Worm (Caenorhabditis elegans) whole organism, L4/young adult: Measurements from ENCODE around the gene txt-1.

Experiments used
- W03F9.2 ChIP-seq: fragments of 150-350 bp; optimal IDR thresholded peaks from 2 replicates; lab custom pipeline; 2014; ENCODE audit warnings: missing biosample characterization, missing genetic modification characterization
- dao-5 ChIP-seq: sonication (generic microtip); optimal IDR thresholded peaks from 2 replicates; lab custom pipeline; 2016; ENCODE audit warnings: missing genotype, missing genetic modification characterization, moderate library complexity, missing compliant biosample characterization
- him-1 ChIP-seq: sonication (generic microtip); optimal IDR thresholded peaks from 2 replicates; lab custom pipeline; 2016; ENCODE audit warnings: missing genotype, missing genetic modification reagents, missing genetic modification characterization, missing compliant biosample characterization

Gene txt-1

ce11 chrII:105889-106288 lies at the start of gene txt-1:
txt-1 (plus strand) TSS chrII:106189.
- TF ChIP-seq dao-5 (tag; lab: Kevin White, UChicago) (no peak), him-1 (tag; lab: Kevin White, UChicago) (no peak), W03F9.2 (tag; lab: Kevin White, UChicago) (no peak)

- TF ChIP-seq W03F9.2 (tag; lab: Kevin White, UChicago), result no peak
- TF ChIP-seq dao-5 (tag; lab: Kevin White, UChicago), result no peak
- TF ChIP-seq him-1 (tag; lab: Kevin White, UChicago), result no peak
Measured at ce11 chrII:57370-57769, 48.6 kb upstream of the txt-1 start, which contains the start of gene ascc-1. ascc-1 (plus strand) TSS chrII:57670.

- no peak for TF ChIP-seq dao-5 (tag; lab: Kevin White, UChicago)
- no peak for TF ChIP-seq W03F9.2 (tag; lab: Kevin White, UChicago)
- no peak for TF ChIP-seq him-1 (tag; lab: Kevin White, UChicago)
Measured at ce11 chrII:57873-58272, 48.1 kb upstream of the txt-1 start.

- TF ChIP-seq dao-5 (tag; lab: Kevin White, UChicago) (no peak), W03F9.2 (tag; lab: Kevin White, UChicago) (no peak), him-1 (tag; lab: Kevin White, UChicago) (no peak)
Measured at ce11 chrII:60049-60448, 45.9 kb upstream of the txt-1 start.

- no peak for TF ChIP-seq W03F9.2 (tag; lab: Kevin White, UChicago)
Measured at ce11 chrII:61013-61412, 45.0 kb upstream of the txt-1 start, which contains the start of gene C23H3.2. C23H3.2 (plus strand) TSS chrII:61313.

ce11 chrII:65484-65883 lies 40.5 kb upstream of the txt-1 start:
- no peak for TF ChIP-seq W03F9.2 (tag; lab: Kevin White, UChicago)
- TF ChIP-seq dao-5 (tag; lab: Kevin White, UChicago), result no peak
- TF ChIP-seq him-1 (tag; lab: Kevin White, UChicago), result no peak

- TF ChIP-seq him-1 (tag; lab: Kevin White, UChicago) (no peak), W03F9.2 (tag; lab: Kevin White, UChicago) (no peak), dao-5 (tag; lab: Kevin White, UChicago) (no peak)
Measured at ce11 chrII:66322-66721, 39.7 kb upstream of the txt-1 start.

ce11 chrII:67663-68062 lies 38.3 kb upstream of the txt-1 start:
- TF ChIP-seq him-1 (tag; lab: Kevin White, UChicago) (no peak), W03F9.2 (tag; lab: Kevin White, UChicago) (no peak), dao-5 (tag; lab: Kevin White, UChicago) (no peak)

- TF ChIP-seq him-1 (tag; lab: Kevin White, UChicago) (no peak), dao-5 (tag; lab: Kevin White, UChicago) (no peak), W03F9.2 (tag; lab: Kevin White, UChicago) (no peak)
Measured at ce11 chrII:68757-69156, 37.2 kb upstream of the txt-1 start.

- no peak for TF ChIP-seq W03F9.2 (tag; lab: Kevin White, UChicago)
- no peak for TF ChIP-seq dao-5 (tag; lab: Kevin White, UChicago)
- TF ChIP-seq him-1 (tag; lab: Kevin White, UChicago), result no peak
Measured at ce11 chrII:69354-69753, 36.6 kb upstream of the txt-1 start, which contains the start of gene egl-26. egl-26 (plus strand) TSS chrII:69654.

ce11 chrII:73329-73728 lies 32.7 kb upstream of the txt-1 start:
- TF ChIP-seq W03F9.2 (tag; lab: Kevin White, UChicago), result no peak
- TF ChIP-seq him-1 (tag; lab: Kevin White, UChicago), result no peak
- no peak for TF ChIP-seq dao-5 (tag; lab: Kevin White, UChicago)

ce11 chrII:73892-74291 lies 32.1 kb upstream of the txt-1 start:
- TF ChIP-seq him-1 (tag; lab: Kevin White, UChicago) (no peak), dao-5 (tag; lab: Kevin White, UChicago) (no peak)

- no peak for TF ChIP-seq dao-5 (tag; lab: Kevin White, UChicago)
- no peak for TF ChIP-seq him-1 (tag; lab: Kevin White, UChicago)
- no peak for TF ChIP-seq W03F9.2 (tag; lab: Kevin White, UChicago)
Measured at ce11 chrII:75831-76230, 30.2 kb upstream of the txt-1 start.

ce11 chrII:76662-77061 lies 29.3 kb upstream of the txt-1 start:
- TF ChIP-seq W03F9.2 (tag; lab: Kevin White, UChicago) (no peak), him-1 (tag; lab: Kevin White, UChicago) (no peak), dao-5 (tag; lab: Kevin White, UChicago) (no peak)

- TF ChIP-seq dao-5 (tag; lab: Kevin White, UChicago), result no peak
- no peak for TF ChIP-seq W03F9.2 (tag; lab: Kevin White, UChicago)
- no peak for TF ChIP-seq him-1 (tag; lab: Kevin White, UChicago)
Measured at ce11 chrII:79166-79565, 26.8 kb upstream of the txt-1 start, which contains the start of gene C23H3.9. C23H3.9 (minus strand) TSS chrII:79266.
